Worm (Caenorhabditis elegans) whole organism, L2 larva: ENCODE results near the gene F58B4.7.

Experiments
- F13H6.1 ChIP-seq: sonication (generic microtip); optimal IDR thresholded peaks from 2 replicates; lab custom pipeline; 2016; ENCODE audit warnings: missing genetic modification characterization, missing compliant biosample characterization
- R02D3.7 ChIP-seq: fragments of 150-350 bp; optimal IDR thresholded peaks from 2 replicates; lab custom pipeline; 2014; ENCODE audit warnings: missing biosample characterization, missing genetic modification characterization
- Y55F3AM.14 ChIP-seq: fragments of 200-800 bp; sonication (Bioruptor generic); optimal IDR thresholded peaks from 2 replicates; lab custom pipeline; 2018; ENCODE audit warnings: mild to moderate bottlenecking, missing genetic modification characterization, missing compliant biosample characterization
- ZK546.5 ChIP-seq: sonication (generic microtip); optimal IDR thresholded peaks from 2 replicates; lab custom pipeline; 2017; ENCODE audit warnings: missing biosample characterization, missing genetic modification characterization
- alr-1 ChIP-seq: fragments of 150-350 bp; optimal IDR thresholded peaks from 2 replicates; lab custom pipeline; 2014; ENCODE audit warnings: missing biosample characterization, missing genetic modification characterization
- aly-2 ChIP-seq: fragments of 150-350 bp; optimal IDR thresholded peaks from 2 replicates; lab custom pipeline; 2014; ENCODE audit warnings: missing biosample characterization, missing genetic modification characterization
- blmp-1 ChIP-seq: sonication (generic microtip); optimal IDR thresholded peaks from 2 replicates; lab custom pipeline; 2017; ENCODE audit warnings: missing genetic modification characterization, mild to moderate bottlenecking, missing compliant biosample characterization, antibody characterized with exemption, moderate library complexity; ENCODE audit not compliant: insufficient read depth
- ceh-16 ChIP-seq: fragments of 150-350 bp; optimal IDR thresholded peaks from 2 replicates; lab custom pipeline; 2014; ENCODE audit warnings: missing biosample characterization, missing genetic modification characterization
- ceh-82 ChIP-seq: fragments of 150-350 bp; optimal IDR thresholded peaks from 2 replicates; lab custom pipeline; 2014; ENCODE audit warnings: missing biosample characterization, missing genetic modification characterization
- crh-2 ChIP-seq: sonication (generic microtip); optimal IDR thresholded peaks from 2 replicates; lab custom pipeline; 2017; ENCODE audit warnings: missing biosample characterization, missing genetic modification characterization
- egl-27 ChIP-seq: sonication (generic microtip); optimal IDR thresholded peaks from 3 replicates; lab custom pipeline; 2017; ENCODE audit warnings: missing biosample characterization, missing genetic modification reagents, missing genetic modification characterization
- elt-1 ChIP-seq: fragments of 150-350 bp; optimal IDR thresholded peaks from 2 replicates; lab custom pipeline; 2014; ENCODE audit warnings: missing biosample characterization, missing genetic modification characterization
- fos-1 ChIP-seq: fragments of 150-350 bp; optimal IDR thresholded peaks from 2 replicates; lab custom pipeline; 2014; ENCODE audit warnings: missing biosample characterization, missing genetic modification characterization
- gmeb-1 ChIP-seq: fragments of 150-350 bp; optimal IDR thresholded peaks from 2 replicates; lab custom pipeline; 2014; ENCODE audit warnings: missing biosample characterization, missing genetic modification characterization
- lin-11 ChIP-seq: fragments of 150-350 bp; sonication (generic microtip); optimal IDR thresholded peaks from 2 replicates; lab custom pipeline; 2014; ENCODE audit warnings: missing biosample characterization, missing genetic modification characterization, inconsistent platforms, mixed read lengths
- lin-13 ChIP-seq: fragments of 150-350 bp; optimal IDR thresholded peaks from 2 replicates; lab custom pipeline; 2014; ENCODE audit warnings: missing biosample characterization, missing genetic modification reagents, missing genetic modification characterization
- lin-39 ChIP-seq: fragments of 150-350 bp; optimal IDR thresholded peaks from 2 replicates; lab custom pipeline; 2014; ENCODE audit warnings: missing biosample characterization, missing genetic modification reagents, missing genetic modification characterization
- lsy-2 ChIP-seq, 2 experiments: fragments of 150-350 bp in 1 of 2; sonication (generic microtip) in 1 of 2; optimal IDR thresholded peaks; 2 replicates each; lab custom pipeline; 2014 to 2017; ENCODE audit warnings: missing biosample characterization in 2 of 2, missing genetic modification characterization in 2 of 2
- mab-5 ChIP-seq: fragments of 150-350 bp; optimal IDR thresholded peaks from 2 replicates; lab custom pipeline; 2014; ENCODE audit warnings: missing biosample characterization, missing genetic modification characterization
- nhr-10 ChIP-seq: sonication (generic microtip); optimal IDR thresholded peaks from 2 replicates; lab custom pipeline; 2017; ENCODE audit warnings: missing biosample characterization, missing genetic modification characterization
- nhr-11 ChIP-seq: fragments of 150-350 bp; optimal IDR thresholded peaks from 2 replicates; lab custom pipeline; 2014; ENCODE audit warnings: missing biosample characterization, missing genetic modification characterization
- nhr-129 ChIP-seq: fragments of 150-350 bp; optimal IDR thresholded peaks from 2 replicates; lab custom pipeline; 2014; ENCODE audit warnings: missing biosample characterization, missing genetic modification characterization
- nhr-21 ChIP-seq: fragments of 150-350 bp; optimal IDR thresholded peaks from 2 replicates; lab custom pipeline; 2014; ENCODE audit warnings: missing biosample characterization, missing genetic modification characterization
- nhr-23 ChIP-seq: fragments of 150-350 bp; optimal IDR thresholded peaks from 2 replicates; lab custom pipeline; 2014; ENCODE audit warnings: missing biosample characterization, missing genetic modification reagents, missing genetic modification characterization
- nhr-237 ChIP-seq: fragments of 150-350 bp; optimal IDR thresholded peaks from 2 replicates; lab custom pipeline; 2014; ENCODE audit warnings: missing biosample characterization, missing genetic modification characterization
- nhr-25 ChIP-seq: fragments of 150-350 bp; sonication (generic microtip); optimal IDR thresholded peaks from 3 replicates; lab custom pipeline; 2014; ENCODE audit warnings: missing biosample characterization, missing genetic modification characterization
- nhr-6 ChIP-seq: fragments of 150-350 bp; optimal IDR thresholded peaks from 2 replicates; lab custom pipeline; 2014; ENCODE audit warnings: missing biosample characterization, missing genetic modification characterization
- nhr-77 ChIP-seq: fragments of 150-350 bp; optimal IDR thresholded peaks from 2 replicates; lab custom pipeline; 2014; ENCODE audit warnings: missing biosample characterization, missing genetic modification characterization
- sem-4 ChIP-seq: fragments of 150-350 bp; optimal IDR thresholded peaks from 2 replicates; lab custom pipeline; 2014; ENCODE audit warnings: missing biosample characterization, missing genetic modification reagents, missing genetic modification characterization
- sma-3 ChIP-seq: sonication (generic microtip); optimal IDR thresholded peaks from 2 replicates; lab custom pipeline; 2016; ENCODE audit warnings: missing genetic modification reagents, missing genetic modification characterization, missing compliant biosample characterization
- sma-9 ChIP-seq, 2 experiments: fragments of 150-350 bp in 1 of 2; sonication (generic microtip) in 1 of 2; optimal IDR thresholded peaks; 2 replicates each; lab custom pipeline; 2014 to 2016; ENCODE audit warnings: missing genetic modification characterization in 2 of 2, mild to moderate bottlenecking in 1 of 2, missing biosample characterization in 1 of 2, missing compliant biosample characterization in 1 of 2, missing genetic modification reagents in 1 of 2, moderate library complexity in 1 of 2
- snpc-4 ChIP-seq: fragments of 150-350 bp; optimal IDR thresholded peaks from 2 replicates; lab custom pipeline; 2014; ENCODE audit warnings: missing biosample characterization, missing genetic modification characterization
- unc-55 ChIP-seq: fragments of 150-350 bp; sonication (generic microtip); optimal IDR thresholded peaks from 3 replicates; lab custom pipeline; 2014; ENCODE audit warnings: missing biosample characterization, missing genetic modification reagents, missing genetic modification characterization
- unc-62 ChIP-seq: fragments of 150-350 bp; optimal IDR thresholded peaks from 2 replicates; lab custom pipeline; 2014; ENCODE audit warnings: missing biosample characterization, missing genetic modification reagents, missing genetic modification characterization
- zag-1 ChIP-seq: fragments of 150-350 bp; optimal IDR thresholded peaks from 2 replicates; lab custom pipeline; 2014; ENCODE audit warnings: missing biosample characterization, missing genetic modification characterization
- ztf-4 ChIP-seq: fragments of 150-350 bp; optimal IDR thresholded peaks from 2 replicates; lab custom pipeline; 2014; ENCODE audit warnings: missing biosample characterization, missing genetic modification characterization

F58B4.7 gene

DNA sequence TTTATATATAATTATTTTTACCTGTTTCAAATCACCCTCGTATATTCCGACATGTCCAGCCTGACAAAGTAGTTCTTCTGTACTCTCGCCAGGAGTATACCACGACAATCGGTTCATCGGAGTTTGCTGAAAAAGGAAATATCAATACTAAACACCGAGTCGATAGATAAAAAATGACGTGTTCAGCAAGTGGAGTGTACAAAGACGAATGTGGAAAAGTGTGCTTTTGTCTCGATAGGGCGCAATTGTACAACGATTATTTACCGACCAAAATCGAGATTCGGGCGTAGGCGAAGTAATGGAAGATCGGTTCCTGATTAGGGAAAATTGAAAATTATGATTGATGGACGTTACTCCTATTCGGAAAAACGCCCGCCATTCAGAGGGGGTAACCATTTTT, 37.4 kb upstream of the F58B4.7 start, which contains the start of gene vps-36:
vps-36 (minus strand) TSS at position 126 of the 400 bp plus-strand sequence.
- TF ChIP-seq sma-9 (GFP tag; optimal IDR thresholded peaks at IDR 0.05; lab: Kevin White, UChicago) (peak; percentile 42), sma-9 (tag; optimal IDR thresholded peaks at IDR 0.05; lab: Kevin White, UChicago) (no peak), zag-1 (tag; lab: Kevin White, UChicago) (no peak), nhr-23 (tag; lab: Kevin White, UChicago) (no peak), nhr-25 (tag; lab: Kevin White, UChicago) (no peak), lin-13 (GFP tag; lab: Kevin White, UChicago) (no peak), Y55F3AM.14 (no peak), ztf-4 (tag; lab: Kevin White, UChicago) (no peak), nhr-77 (tag; lab: Kevin White, UChicago) (no peak), gmeb-1 (no peak), nhr-21 (tag; lab: Kevin White, UChicago) (no peak), egl-27 (no peak), nhr-6 (tag; lab: Kevin White, UChicago) (no peak), nhr-129 (tag; lab: Kevin White, UChicago) (peak; percentile 18), lin-39 (tag; lab: Kevin White, UChicago) (no peak), sem-4 (tag; lab: Kevin White, UChicago) (no peak), ceh-16 (tag; lab: Kevin White, UChicago) (no peak), lin-11 (tag; lab: Kevin White, UChicago) (no peak), nhr-10 (no peak), alr-1 (no peak), ceh-82 (tag; lab: Kevin White, UChicago) (no peak), unc-62 (GFP tag; lab: Kevin White, UChicago) (no peak), ZK546.5 (tag; lab: Kevin White, UChicago) (no peak), blmp-1 (no peak), snpc-4 (tag; lab: Kevin White, UChicago) (no peak), fos-1 (tag; lab: Kevin White, UChicago) (peak; percentile 68), aly-2 (no peak), lsy-2 (tag; optimal IDR thresholded peaks at IDR 0.05; lab: Kevin White, UChicago) (no peak), nhr-11 (no peak), elt-1 (tag; lab: Kevin White, UChicago) (no peak), mab-5 (tag; lab: Kevin White, UChicago) (no peak), F13H6.1 (tag; lab: Kevin White, UChicago) (no peak), nhr-237 (tag; lab: Kevin White, UChicago) (no peak), unc-55 (GFP tag; lab: Kevin White, UChicago) (no peak), sma-3 (GFP tag; lab: Kevin White, UChicago) (no peak), crh-2 (tag; lab: Kevin White, UChicago) (peak; percentile 27)

DNA sequence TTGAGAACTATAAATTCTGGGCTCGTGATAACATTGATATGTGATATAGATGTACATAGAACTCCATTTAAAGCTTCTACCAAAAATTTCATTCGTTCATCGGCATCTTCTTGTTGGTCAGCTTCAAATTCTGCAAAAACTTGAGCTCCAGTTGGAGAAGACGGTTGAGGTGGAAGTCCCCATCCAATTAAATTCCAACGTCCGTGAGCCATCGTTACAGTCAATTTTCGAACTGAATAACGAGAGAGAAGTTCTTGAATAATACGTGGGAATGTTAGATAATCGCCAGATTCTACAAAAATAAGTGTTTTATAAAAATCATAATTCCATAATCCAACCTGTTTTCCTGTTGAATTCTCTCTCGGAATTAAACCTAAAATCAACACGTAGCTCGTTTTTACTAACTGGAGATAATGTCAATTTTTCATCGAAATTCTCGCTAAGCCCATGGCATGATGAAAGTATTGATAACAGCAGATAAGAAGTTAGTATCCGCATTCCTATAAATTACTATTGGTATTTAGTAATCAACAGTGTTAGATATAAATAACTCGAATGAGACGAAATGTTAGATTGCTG, 35.3 kb upstream of the F58B4.7 start, which contains the start of gene pigt-1:
pigt-1 (minus strand) TSS at position 500 of the 579 bp plus-strand sequence.
- TF ChIP-seq sma-9 (GFP tag; optimal IDR thresholded peaks at IDR 0.05; lab: Kevin White, UChicago) (peak; percentile 51), sma-9 (tag; optimal IDR thresholded peaks at IDR 0.05; lab: Kevin White, UChicago) (no peak), crh-2 (tag; lab: Kevin White, UChicago) (peak; percentile 10), lin-13 (GFP tag; lab: Kevin White, UChicago) (peak; percentile 14), lsy-2 (tag; optimal IDR thresholded peaks at IDR 0.05; lab: Kevin White, UChicago) (peak in 1 of 2 experiments; percentile 29), R02D3.7 (tag; lab: Kevin White, UChicago) (no peak), snpc-4 (tag; lab: Kevin White, UChicago) (no peak), Y55F3AM.14 (peak; percentile 17)

DNA sequence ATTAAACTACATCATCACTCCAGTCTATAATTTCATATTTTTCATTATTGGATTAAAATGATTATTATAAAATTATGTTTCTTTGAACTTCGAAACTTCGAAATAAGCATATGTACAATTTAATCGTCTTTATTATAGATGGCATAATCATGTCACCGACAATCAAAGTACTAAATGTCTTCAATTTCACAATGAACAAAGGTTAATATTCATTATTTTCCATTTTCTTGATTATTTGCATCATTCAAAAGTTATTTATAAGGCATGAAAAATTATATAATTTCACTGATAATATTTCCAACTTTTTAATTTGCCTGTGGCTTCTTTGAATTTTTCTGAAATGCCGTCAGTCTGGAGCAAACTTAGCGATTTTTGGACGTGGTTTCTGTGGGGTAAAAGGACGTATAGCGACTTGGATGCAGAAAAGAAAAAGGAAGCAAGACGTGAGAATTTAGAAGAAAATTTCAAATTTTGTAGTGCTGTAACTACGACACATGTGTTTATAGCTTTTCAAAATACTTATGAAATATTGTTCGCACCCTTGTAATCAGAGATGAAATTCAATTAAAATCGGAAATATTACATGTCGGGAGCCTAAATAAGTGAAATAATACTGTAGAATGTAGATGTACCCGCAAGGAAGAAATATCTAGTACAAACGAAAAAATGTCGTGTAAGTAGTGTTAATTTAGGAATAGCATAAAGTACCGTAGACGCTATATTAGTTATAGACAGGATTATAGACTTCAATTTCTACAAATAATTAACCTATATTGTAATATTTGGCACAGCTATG, 32.8 kb upstream of the F58B4.7 start, which contains the start of gene F17C11.13:
F17C11.13 (plus strand) TSS at position 243 of the 796 bp plus-strand sequence.
- no peak for TF ChIP-seq lsy-2 (tag; optimal IDR thresholded peaks at IDR 0.05; lab: Kevin White, UChicago)
- TF ChIP-seq fos-1 (tag; lab: Kevin White, UChicago): peak; percentile 14
- TF ChIP-seq, all 48 proteins: peak for 1
